Fruit fly (Drosophila melanogaster): ENCODE measurements around the gene BomT3.

- no peak for TF ChIP-seq CG8478 (optimal IDR thresholded peaks at IDR 0.05)
- TF ChIP-seq EcR (GFP tag; optimal IDR thresholded peaks at IDR 0.05), result no peak
Measured at dm6 chr3R:22052235-22052634, 34.0 kb downstream of the BomT3 start.
